Worm (Caenorhabditis elegans) whole organism, L3 larva: Measurements from ENCODE around the gene Y73F8A.5.

Experiments
- R02D3.7 ChIP-seq: fragments of 150-350 bp; optimal IDR thresholded peaks from 2 replicates; lab custom pipeline; 2014; ENCODE audit warnings: missing biosample characterization, missing genetic modification characterization
- elt-2 ChIP-seq: sonication (generic microtip); optimal IDR thresholded peaks from 2 replicates; lab custom pipeline; 2016; ENCODE audit warnings: missing genetic modification reagents, mild to moderate bottlenecking, missing genetic modification characterization, missing compliant biosample characterization
- mdl-1 ChIP-seq: fragments of 150-350 bp; optimal IDR thresholded peaks from 2 replicates; lab custom pipeline; 2014; ENCODE audit warnings: missing biosample characterization, missing genetic modification characterization
- mml-1 ChIP-seq: fragments of 150-350 bp; sonication (generic microtip); optimal IDR thresholded peaks from 3 replicates; lab custom pipeline; 2014; ENCODE audit warnings: missing biosample characterization, missing genetic modification characterization
- pha-4 ChIP-seq: fragments of 150-350 bp; optimal IDR thresholded peaks from 2 replicates; lab custom pipeline; 2014; ENCODE audit warnings: missing biosample characterization, missing genetic modification reagents, missing genetic modification characterization

ce11 chrIV:15210482-15210881 lies 49.2 kb upstream of the Y73F8A.5 start:
- TF ChIP-seq pha-4 (tag; lab: Kevin White, UChicago) (no peak), mml-1 (tag; lab: Kevin White, UChicago) (no peak), mdl-1 (tag; lab: Kevin White, UChicago) (no peak), R02D3.7 (no peak), elt-2 (no peak)
